Worm (Caenorhabditis elegans): ENCODE results near the gene mom-2.

DNA sequence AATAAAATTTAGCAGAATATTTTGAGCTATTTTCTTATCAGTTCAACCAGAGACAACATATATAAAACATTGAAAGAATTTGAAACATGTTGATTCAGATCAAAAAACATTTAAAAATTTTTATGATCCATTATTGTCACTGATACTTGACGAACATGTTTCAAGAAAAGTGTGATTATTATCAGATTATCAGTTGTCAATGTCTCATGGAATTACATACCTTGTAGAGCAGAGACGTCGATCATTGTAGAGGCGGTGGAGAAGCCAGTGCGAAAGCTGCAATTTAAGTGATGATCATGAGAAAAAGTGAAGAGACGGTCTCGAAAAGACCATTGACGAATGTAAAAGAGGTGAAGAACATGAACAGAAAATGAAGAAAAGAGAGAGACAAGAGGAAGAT is 46.6 kb downstream of the mom-2 start, which contains the start of gene F52E1.9:
- TF ChIP-seq pha-4 (tag; optimal IDR thresholded peaks at IDR 0.05) (no peak), ceh-58 (GFP tag; IDR thresholded peaks at IDR 0.05) (no peak), rec-8 (tag; optimal IDR thresholded peaks at IDR 0.05) (no peak), tbp1 (GFP tag; optimal IDR thresholded peaks at IDR 0.05) (no peak), lir-1 (GFP tag; conservative IDR thresholded peaks at IDR 0.05) (no peak), athp-1 (tag; optimal IDR thresholded peaks at IDR 0.05) (no peak), ama-1 (optimal IDR thresholded peaks at IDR 0.05) (no peak), ama-1 (GFP tag; optimal IDR thresholded peaks at IDR 0.05) (no peak), D2030.7 (GFP tag; IDR thresholded peaks at IDR 0.05) (no peak), ztf-3 (GFP tag; optimal IDR thresholded peaks at IDR 0.05) (no peak), K11D2.4 (GFP tag; IDR thresholded peaks at IDR 0.05) (no peak), ztf-6 (GFP tag; IDR thresholded peaks at IDR 0.05) (no peak)

Data from whole organism, young adult.